Worm (Caenorhabditis elegans) whole organism, L4/young adult: ENCODE measurements around the gene drl-1.

Experiments used
- W03F9.2 ChIP-seq: fragments of 150-350 bp; optimal IDR thresholded peaks from 2 replicates; lab custom pipeline; 2014; ENCODE audit warnings: missing biosample characterization, missing genetic modification characterization
- dao-5 ChIP-seq: sonication (generic microtip); optimal IDR thresholded peaks from 2 replicates; lab custom pipeline; 2016; ENCODE audit warnings: missing genotype, missing genetic modification characterization, moderate library complexity, missing compliant biosample characterization
- him-1 ChIP-seq: sonication (generic microtip); optimal IDR thresholded peaks from 2 replicates; lab custom pipeline; 2016; ENCODE audit warnings: missing genotype, missing genetic modification reagents, missing genetic modification characterization, missing compliant biosample characterization

DNA sequence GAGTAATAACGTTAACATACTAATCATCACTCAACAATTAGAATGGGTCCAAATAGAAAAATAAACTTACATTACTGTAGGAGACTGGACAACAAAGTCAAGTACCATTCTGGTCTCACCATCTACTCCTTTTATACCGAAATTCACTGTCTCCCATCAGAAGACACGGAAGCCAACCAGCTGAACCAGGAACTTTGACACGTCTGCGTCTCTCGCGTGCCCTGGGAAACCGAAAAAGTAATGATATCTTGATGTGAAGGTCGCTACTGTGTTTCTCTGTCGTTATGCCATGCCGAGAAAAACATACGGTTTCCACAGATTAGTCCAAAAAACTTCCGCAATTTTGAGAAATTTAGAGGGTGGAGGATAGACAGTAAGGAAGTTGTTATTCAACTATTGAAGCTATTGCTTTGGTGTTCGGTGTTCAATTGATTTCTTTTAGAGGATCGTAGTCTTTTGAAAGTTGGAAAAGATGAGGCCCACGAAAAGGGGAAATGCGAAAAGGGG is 1.8 kb downstream of the drl-1 start, which contains the start of gene col-101:
- TF ChIP-seq dao-5 (no peak), him-1 (tag; lab: Kevin White, UChicago) (no peak), W03F9.2 (tag; lab: Kevin White, UChicago) (no peak)
